Fruit fly (Drosophila melanogaster) Kc167 (cell line): ENCODE results near the gene CSN5.

Experiments
- Myc ChIP-seq: fragments of >200 bp; optimal IDR thresholded peaks from 2 replicates; lab custom pipeline; 2017; ENCODE audit warnings: missing external identifiers
- Sin3A ChIP-seq: fragments of >200 bp; optimal IDR thresholded peaks from 2 replicates; lab custom pipeline; 2018; ENCODE audit warnings: missing external identifiers
- h ChIP-seq: fragments of >200 bp; optimal IDR thresholded peaks from 3 replicates; lab custom pipeline; 2018; ENCODE audit warnings: missing external identifiers
- insv ChIP-seq: fragments of >200 bp; optimal IDR thresholded peaks from 3 replicates; lab custom pipeline; 2018; ENCODE audit warnings: missing external identifiers
- psq ChIP-seq: fragments of >200 bp; optimal IDR thresholded peaks from 2 replicates; lab custom pipeline; 2017; ENCODE audit warnings: missing external identifiers
- ttk ChIP-seq: sonication (Bioruptor generic); optimal IDR thresholded peaks from 2 replicates; lab custom pipeline; 2017; ENCODE audit warnings: missing external identifiers

CSN5 gene

DNA sequence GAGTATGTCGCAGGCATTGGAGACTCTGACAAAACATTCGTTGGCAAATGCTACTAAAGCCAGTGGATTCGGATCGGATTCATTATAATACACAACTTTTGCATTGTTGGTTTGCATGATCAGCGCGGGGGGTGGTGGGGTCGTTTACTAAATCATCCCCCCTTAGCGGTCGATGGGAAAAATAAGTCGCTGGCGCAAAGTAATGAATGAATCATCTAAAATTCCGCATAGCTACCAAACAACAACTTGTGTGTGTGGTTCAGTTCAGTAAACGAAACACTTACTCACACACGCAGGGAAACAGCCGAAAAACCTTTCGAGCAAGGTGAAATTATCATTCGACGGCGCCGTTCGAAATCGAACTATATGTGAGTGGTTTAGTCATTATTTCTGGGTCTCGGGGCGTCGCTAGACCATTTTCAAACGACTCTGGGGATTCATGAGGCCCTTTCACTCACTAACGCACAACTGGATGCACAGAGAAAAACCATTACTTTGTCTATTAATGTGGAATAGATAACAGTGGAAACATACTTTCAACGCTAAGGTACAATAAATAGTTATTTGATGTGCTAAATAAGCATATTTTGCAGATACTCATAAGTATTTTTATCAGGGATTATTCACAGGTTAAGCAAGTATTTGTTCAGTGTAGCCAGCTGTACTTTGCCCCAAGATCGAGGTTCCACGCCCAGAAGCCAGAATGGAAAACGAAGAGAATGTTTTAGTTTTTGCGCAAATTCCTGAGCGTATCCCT is 21.3 kb upstream of the CSN5 start:
- TF ChIP-seq insv = no peak
- TF ChIP-seq Myc = no peak
- TF ChIP-seq Sin3A (lab: Kevin White, UChicago) = no peak
- TF ChIP-seq h (lab: Kevin White, UChicago) = no peak
- TF ChIP-seq psq (lab: Kevin White, UChicago) = no peak
- TF ChIP-seq ttk (lab: Kevin White, UChicago) = no peak

DNA sequence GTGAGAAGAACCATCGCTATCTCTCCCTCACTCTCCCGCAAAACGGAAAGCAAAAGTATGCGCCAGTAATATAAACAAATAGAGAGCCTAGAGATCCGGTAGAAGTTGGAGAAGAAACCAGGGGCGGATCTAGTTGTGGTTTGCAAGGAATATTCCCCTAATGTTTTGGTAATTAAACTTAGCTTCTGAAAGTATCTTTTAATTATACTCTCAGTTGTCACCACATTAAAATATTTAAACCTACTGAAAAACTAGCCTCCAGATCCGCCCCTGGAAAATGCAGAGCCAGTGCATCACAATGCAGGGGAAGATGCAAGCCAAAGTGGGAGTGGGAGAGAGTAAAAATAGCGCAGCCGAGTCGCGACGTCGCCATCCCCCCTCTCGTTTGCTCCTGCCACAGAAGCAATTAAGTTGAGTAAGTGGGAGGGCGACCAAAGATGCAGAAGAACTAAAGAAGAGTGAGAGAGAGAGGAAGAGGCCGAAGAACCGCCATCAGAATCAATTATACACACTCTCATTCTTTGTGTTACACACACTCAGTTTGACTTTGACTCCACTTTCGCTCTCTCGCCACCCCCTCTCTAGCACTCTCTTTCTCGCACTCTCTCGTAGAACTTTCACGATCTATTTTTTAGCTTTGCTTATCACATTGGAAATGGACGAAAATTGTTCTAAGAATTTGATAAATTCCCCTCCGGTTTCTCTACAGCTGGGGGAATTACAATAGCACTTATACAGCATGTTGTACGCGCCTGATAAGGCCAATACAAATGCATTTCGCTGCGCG is 20.5 kb upstream of the CSN5 start:
- TF ChIP-seq Myc (no peak), Sin3A (lab: Kevin White, UChicago) (no peak), ttk (lab: Kevin White, UChicago) (no peak), h (lab: Kevin White, UChicago) (no peak), insv (no peak), psq (lab: Kevin White, UChicago) (no peak)

DNA sequence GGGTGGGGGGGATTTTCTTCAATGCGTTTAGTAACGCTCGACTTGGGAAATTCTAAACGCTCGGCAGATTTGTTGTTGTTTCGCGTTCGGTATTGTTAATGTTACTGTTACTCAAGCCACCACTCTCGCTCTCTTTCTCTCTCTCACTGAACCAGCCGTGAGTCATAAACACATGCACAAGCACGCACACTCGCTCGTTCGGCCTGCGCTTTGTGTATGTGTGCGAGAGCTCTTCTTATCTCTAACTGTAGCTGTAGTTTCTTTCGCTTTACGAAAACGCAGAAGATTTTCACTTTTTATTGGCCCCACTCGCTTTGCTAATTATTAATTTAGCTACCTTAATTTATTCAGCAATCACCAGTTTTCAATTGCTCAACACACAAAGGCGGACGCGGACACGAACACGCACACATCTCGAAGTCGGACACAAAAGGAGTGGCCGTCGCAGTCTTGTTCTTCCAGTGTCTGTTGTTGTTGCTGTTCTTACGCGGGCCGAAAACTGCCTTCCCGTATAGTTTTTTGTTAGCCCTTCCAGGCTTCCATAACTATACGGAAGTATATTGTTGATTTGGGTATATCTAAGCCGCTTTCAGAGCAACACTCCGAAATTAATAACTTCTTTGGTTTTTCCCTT is 16.8 kb upstream of the CSN5 start:
- TF ChIP-seq psq (lab: Kevin White, UChicago) (no peak), h (lab: Kevin White, UChicago) (no peak), ttk (lab: Kevin White, UChicago) (no peak), Myc (no peak)

DNA sequence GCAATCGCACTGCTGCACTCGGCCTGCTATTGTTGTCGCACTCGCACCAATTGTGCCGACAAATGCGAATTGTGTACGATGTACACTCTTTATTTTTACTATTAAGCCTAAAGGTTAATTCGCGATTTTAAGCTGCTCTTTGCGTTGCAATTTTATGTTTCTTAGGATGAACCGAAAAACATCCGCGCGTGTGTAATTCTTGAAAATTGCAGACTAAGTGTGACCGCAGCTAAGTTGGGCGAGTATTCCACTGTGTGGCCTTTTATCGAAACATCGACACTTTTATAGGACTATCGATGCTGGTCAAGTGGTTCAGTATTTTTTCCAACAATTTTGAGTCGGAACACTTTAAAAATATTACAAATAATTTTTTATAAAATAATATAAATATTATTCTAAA is 16.3 kb upstream of the CSN5 start, which contains the start of gene Pak3:
Pak3 (minus strand) TSS at position 225 of the 400 bp plus-strand sequence.
- no peak for TF ChIP-seq Myc
- no peak for TF ChIP-seq psq (lab: Kevin White, UChicago)
- no peak for TF ChIP-seq ttk (lab: Kevin White, UChicago)
- no peak for TF ChIP-seq insv
- TF ChIP-seq Sin3A (lab: Kevin White, UChicago) = no peak
- TF ChIP-seq h (lab: Kevin White, UChicago) = no peak

DNA sequence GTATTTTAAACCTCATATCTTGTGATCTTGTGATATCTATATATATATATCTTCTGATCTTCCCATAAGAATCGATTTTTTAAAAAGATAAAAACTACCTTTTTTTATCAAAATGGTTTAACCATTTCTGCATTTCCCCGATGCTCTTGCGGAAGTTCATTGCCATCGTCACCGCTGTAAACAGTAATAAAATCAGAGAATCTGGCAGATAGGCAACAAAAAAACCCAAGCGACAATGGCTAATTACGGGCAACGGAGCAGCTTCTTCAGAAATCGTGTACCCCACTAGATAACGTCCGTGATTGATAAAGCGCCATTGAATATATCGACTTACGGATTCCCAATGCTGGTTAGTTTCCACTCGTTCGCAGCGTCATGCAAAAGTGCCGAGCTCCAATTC is 15.7 kb upstream of the CSN5 start, which contains the start of gene CG10405:
CG10405 (plus strand) TSS at position 301 of the 400 bp plus-strand sequence.
- no peak for TF ChIP-seq Sin3A (lab: Kevin White, UChicago)

DNA sequence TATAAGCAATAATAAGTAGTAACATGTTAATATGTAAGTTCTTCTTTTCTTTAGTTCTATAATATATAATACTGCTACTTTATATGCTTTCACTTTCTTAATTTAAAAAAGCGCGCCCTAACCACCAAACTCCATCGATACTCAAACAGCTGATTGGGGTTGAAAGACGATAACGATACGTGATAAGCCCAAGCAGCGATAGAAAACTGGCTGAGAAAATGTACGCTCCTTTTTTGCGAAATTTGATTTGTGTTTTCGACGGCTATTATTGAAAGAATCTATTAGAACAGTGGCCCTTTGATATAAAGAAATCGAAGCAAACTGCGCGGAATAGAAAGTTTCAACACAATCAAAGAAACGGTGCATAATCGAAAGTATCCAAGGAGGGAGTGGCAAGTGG is 14.0 kb upstream of the CSN5 start, which contains the start of gene CG14883:
CG14883 (plus strand) TSS at position 178 of the 400 bp plus-strand sequence.
- TF ChIP-seq Sin3A (lab: Kevin White, UChicago) = no peak
- no peak for TF ChIP-seq insv
- TF ChIP-seq Myc = no peak
- TF ChIP-seq psq (lab: Kevin White, UChicago) = no peak
- no peak for TF ChIP-seq h (lab: Kevin White, UChicago)
- TF ChIP-seq ttk (lab: Kevin White, UChicago) = no peak

DNA sequence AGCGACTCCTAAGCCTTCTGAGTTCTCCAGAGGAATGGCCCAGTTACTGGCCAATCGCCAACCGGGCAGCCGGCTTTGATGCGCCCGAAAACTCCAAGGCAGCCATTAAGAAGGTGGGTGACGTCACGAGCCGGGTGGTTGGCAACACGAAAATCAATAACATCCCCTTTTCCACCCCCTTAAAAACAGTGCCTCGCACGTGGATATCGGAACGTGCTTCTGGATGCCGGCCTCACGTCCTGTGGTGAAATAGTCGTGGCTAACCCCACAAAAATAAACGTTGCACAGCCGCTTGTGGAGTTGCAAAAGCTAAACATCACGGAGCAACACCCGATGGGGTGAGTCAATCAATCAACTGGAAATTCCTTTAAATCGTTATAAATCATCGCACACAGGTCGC is 13.3 kb upstream of the CSN5 start:
- TF ChIP-seq Sin3A (lab: Kevin White, UChicago) = no peak
- no peak for TF ChIP-seq ttk (lab: Kevin White, UChicago)
- TF ChIP-seq h (lab: Kevin White, UChicago) = no peak
- no peak for TF ChIP-seq Myc
- TF ChIP-seq psq (lab: Kevin White, UChicago) = no peak
- TF ChIP-seq insv = no peak

DNA sequence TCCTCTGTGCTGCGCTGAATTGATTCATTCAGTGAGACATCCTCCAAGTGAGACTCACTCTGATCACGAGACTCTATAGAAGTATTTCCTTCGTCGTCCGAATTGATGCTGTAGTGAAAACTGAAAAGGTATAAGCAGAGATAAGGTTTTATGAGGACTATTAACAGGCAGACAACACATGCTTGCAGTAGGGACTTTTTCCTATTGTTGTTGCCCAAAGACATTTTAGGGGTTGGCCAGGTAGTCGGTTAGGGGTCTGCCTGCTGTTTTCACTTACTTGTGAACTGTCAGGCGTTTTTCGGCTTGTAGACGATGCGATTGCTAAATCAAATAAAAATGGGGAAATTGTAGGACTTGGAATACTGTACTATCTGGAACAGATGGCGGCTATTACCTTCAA is 1.3 kb upstream of the CSN5 start:
- no peak for TF ChIP-seq psq (lab: Kevin White, UChicago)
- TF ChIP-seq h (lab: Kevin White, UChicago) = no peak
- no peak for TF ChIP-seq Myc
- no peak for TF ChIP-seq Sin3A (lab: Kevin White, UChicago)
- no peak for TF ChIP-seq ttk (lab: Kevin White, UChicago)
- TF ChIP-seq insv = no peak

DNA sequence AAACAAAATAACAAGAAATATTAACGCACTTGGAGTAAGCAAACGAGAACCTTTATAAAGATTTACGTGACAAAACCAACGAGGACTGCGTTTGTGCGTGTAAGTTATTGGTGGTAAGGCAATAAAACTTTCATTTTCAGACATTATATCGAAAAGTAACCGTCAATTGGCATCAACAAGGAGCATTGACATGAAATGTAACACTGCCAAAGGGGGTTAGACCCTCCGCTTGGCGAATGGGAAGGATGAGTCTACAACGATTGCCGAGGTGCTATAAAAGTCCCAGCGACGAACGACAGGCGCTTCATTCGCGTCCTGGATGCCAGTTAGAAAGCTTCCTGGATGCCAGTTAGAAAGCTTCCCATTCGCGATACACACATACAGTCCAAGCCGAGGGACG is 2.4 kb downstream of the CSN5 start, which contains the start of gene Gyc89Da:
Gyc89Da (plus strand) TSS at position 301 of the 400 bp plus-strand sequence.
- no peak for TF ChIP-seq h (lab: Kevin White, UChicago)
- no peak for TF ChIP-seq Myc
- TF ChIP-seq Sin3A (lab: Kevin White, UChicago) = no peak
- TF ChIP-seq ttk (lab: Kevin White, UChicago) = no peak
- no peak for TF ChIP-seq insv
- TF ChIP-seq psq (lab: Kevin White, UChicago) = no peak

DNA sequence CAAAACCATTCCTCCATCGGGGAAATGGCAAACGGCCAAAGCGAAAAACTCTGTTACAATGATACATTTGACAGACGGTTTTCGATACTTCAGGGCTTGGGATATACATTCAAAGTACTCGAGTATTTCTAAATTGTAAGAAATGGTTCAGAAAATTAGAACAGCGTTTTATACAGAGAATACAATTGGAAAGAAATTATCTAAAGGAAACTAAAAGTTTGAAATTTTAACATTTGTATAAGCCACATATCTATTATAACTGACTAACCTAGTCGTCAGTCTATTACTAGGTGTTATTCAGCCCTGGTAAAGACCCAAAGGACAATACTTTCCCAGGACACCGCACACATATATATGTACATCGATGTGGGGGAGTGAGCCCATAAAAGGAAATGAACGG is 6.6 kb downstream of the CSN5 start:
- TF ChIP-seq Sin3A (lab: Kevin White, UChicago) (no peak), ttk (lab: Kevin White, UChicago) (no peak), h (lab: Kevin White, UChicago) (no peak), Myc (no peak), psq (lab: Kevin White, UChicago) (no peak), insv (no peak)

DNA sequence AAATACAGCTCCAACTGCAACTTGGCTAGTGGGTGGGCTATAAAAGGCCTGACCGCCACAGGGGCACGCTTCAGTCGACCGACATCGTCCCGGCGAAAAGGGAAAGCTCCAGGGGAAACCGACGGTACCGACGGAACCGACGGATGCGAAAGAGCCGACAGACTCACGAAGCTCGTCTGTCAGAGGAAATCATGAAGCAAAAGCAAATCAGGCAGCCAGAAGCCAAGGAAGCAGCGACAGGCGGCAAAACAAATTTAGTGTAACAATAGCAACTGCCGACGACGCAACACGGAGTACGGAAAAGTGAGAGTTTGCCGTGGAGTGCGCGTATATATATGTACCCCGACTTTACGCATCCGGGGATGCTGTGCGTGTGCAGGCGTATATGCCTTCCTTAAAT is 7.1 kb downstream of the CSN5 start, which contains the start of gene Gyc89Db:
Gyc89Db (plus strand) TSS at position 78 of the 400 bp plus-strand sequence.
- no peak for TF ChIP-seq h (lab: Kevin White, UChicago)
- no peak for TF ChIP-seq ttk (lab: Kevin White, UChicago)
- no peak for TF ChIP-seq Sin3A (lab: Kevin White, UChicago)
- TF ChIP-seq insv = no peak
- TF ChIP-seq psq (lab: Kevin White, UChicago) = no peak

DNA sequence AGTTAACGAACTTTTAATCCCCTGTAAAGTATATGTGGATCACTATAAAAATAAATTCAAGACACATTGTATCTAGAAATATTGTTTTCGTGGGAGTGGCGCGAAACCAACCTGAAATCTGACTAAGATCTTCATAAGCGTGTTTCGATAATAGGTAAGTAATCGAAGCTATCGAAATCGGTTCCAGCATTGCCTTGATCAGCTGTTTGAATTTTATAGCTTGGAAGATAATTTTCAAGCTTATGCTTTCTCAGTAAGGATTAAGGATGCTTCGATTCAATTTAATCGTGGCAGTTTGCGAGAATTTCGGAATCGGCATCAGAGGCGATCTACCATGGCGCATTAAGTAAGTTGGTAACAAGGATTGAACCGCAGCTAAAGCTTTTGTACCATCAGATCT is 11.1 kb downstream of the CSN5 start, which contains the start of gene Dhfr:
Dhfr (plus strand) TSS at position 173 of the 400 bp plus-strand sequence.
- TF ChIP-seq h (lab: Kevin White, UChicago) = no peak
- no peak for TF ChIP-seq psq (lab: Kevin White, UChicago)
